Worm (Caenorhabditis elegans): ENCODE measurements around the gene tbx-9.

DNA sequence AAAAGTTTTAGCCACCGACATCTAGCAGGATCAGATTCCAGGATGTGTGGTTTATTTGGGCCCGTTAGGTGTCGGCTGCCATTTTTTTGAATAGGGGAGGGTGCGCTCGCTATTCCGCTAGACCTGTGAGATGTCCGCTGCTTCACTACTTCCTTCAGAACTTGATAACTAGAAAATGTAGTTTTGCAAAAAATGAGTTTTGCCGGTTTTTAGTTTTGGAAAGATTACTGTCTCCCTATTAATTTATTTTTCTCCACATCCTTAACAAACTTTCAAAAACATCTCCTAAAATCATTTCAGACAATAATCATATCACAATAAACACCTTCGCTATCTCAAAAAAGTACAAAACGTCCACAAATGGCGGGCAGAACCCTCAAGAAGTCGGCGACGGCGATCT, 46.8 kb downstream of the tbx-9 start, which contains the start of gene vglu-2:
- no peak for TF ChIP-seq isw-1 (GFP tag; IDR thresholded peaks at IDR 0.05)
- no peak for TF ChIP-seq ceh-8 (GFP tag; optimal IDR thresholded peaks at IDR 0.05)
- no peak for TF ChIP-seq fkh-10 (GFP tag; optimal IDR thresholded peaks at IDR 0.05)
- no peak for TF ChIP-seq sox-4 (tag; optimal IDR thresholded peaks at IDR 0.05)
- no peak for TF ChIP-seq nhr-28 (tag; optimal IDR thresholded peaks at IDR 0.05)
- TF ChIP-seq blmp-1 (tag; optimal IDR thresholded peaks at IDR 0.05) = no peak
- no peak for TF ChIP-seq pag-3 (tag; optimal IDR thresholded peaks at IDR 0.05; ENCODE audit: borderline replicate concordance, insufficient read depth)
- TF ChIP-seq nhr-84 (tag; optimal IDR thresholded peaks at IDR 0.05) = no peak
- no peak for TF ChIP-seq mdl-1 (tag; optimal IDR thresholded peaks at IDR 0.05)
